Worm (Caenorhabditis elegans): ENCODE data around the gene pph-4.2.

DNA sequence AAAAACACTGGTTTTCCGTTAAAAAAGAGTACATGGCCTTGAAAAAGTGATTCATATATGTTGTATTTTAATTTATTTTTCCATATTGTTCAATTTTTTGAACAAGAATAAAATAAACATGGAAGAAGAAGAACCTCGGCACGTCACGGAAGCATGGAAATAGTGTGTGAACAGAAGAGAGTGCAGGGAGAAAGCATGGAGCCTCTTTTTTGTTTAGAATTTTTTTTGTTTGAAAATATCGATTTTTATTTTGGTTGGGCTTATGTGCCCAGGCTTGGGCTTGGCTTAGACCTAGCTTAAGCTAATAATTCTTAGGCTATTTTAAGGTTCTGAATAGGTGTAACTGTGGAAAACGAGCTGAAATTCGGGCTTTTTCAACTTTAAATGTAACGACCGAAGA lies 44.7 kb upstream of the pph-4.2 start, which contains the start of gene tat-1:
- TF ChIP-seq pqm-1 (tag; optimal IDR thresholded peaks at IDR 0.05) (no peak), egl-27 (tag; optimal IDR thresholded peaks at IDR 0.05) (no peak)

Measured in whole organism, L3 larva.